Worm (Caenorhabditis elegans) whole organism, L3 larva: Measurements from ENCODE around the gene Y53F4A.2.

ENCODE experiments used
- ZK546.5 ChIP-seq: sonication (generic microtip); optimal IDR thresholded peaks from 2 replicates; lab custom pipeline; 2017; ENCODE audit warnings: missing biosample characterization, missing genetic modification characterization
- tbx-2 ChIP-seq: sonication (generic microtip); optimal IDR thresholded peaks from 2 replicates; lab custom pipeline; 2016; ENCODE audit warnings: mild to moderate bottlenecking, missing genetic modification characterization, missing compliant biosample characterization

Gene Y53F4A.2

DNA sequence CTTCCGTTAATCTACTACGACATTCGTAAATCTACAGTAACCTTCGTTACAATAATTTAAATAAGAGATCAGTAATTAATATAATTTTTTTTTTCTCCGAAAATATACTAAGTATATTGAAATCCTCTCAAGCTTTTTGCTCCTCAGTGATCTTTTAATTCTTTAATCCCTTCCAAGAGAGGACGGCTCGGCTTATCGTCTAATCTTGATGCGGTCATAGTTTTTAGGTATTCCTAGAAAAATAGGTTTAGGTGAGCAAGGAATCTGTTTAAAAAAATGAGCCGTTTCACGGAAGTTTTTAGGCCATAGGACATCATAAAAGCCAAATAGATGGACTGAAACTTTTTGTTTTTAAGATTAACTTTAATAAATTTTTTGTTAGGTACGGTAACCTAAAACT lies 44.9 kb downstream of the Y53F4A.2 start:
- TF ChIP-seq tbx-2 (tag; lab: Kevin White, UChicago) (no peak), ZK546.5 (no peak)
